Worm (Caenorhabditis elegans) whole organism, midembryonic: ENCODE measurements around the gene asp-15.

Experiments
- T22C8.4 ChIP-seq: fragments of 200-800 bp; sonication (Bioruptor generic); IDR thresholded peaks from 2 replicates; pipeline ENCODE4 v1.3.6; 2022; ENCODE audit warnings: missing genetic modification characterization, missing compliant biosample characterization
- cog-1 ChIP-seq: sonication (generic microtip); optimal IDR thresholded peaks from 2 replicates; lab custom pipeline; 2016; ENCODE audit warnings: missing genetic modification characterization, missing compliant biosample characterization
- flt-1 ChIP-seq: fragments of 200-800 bp; sonication (Bioruptor generic); IDR thresholded peaks from 2 replicates; pipeline ENCODE4 v1.3.6; 2022; ENCODE audit warnings: missing genetic modification characterization, missing compliant biosample characterization
- klf-2 ChIP-seq: fragments of 200-800 bp; sonication (Bioruptor generic); conservative IDR thresholded peaks from 2 replicates; pipeline ENCODE4 v1.3.6; 2022; ENCODE audit warnings: missing genetic modification reagents, missing genetic modification characterization, missing compliant biosample characterization
- med-1 ChIP-seq: sonication (generic microtip); optimal IDR thresholded peaks from 2 replicates; lab custom pipeline; 2017; ENCODE audit warnings: missing genetic modification characterization, mild to moderate bottlenecking, missing compliant biosample characterization, antibody characterized with exemption, missing genetic modification reagents; ENCODE audit not compliant: insufficient read depth
- ref-1 ChIP-seq: fragments of 200-800 bp; sonication (Bioruptor generic); conservative IDR thresholded peaks from 2 replicates; pipeline ENCODE4 v1.3.6; 2022; ENCODE audit warnings: missing genetic modification reagents, missing genetic modification characterization, missing compliant biosample characterization
- tab-1 ChIP-seq: fragments of 200-800 bp; sonication (Bioruptor generic); IDR thresholded peaks from 2 replicates; pipeline ENCODE4 v1.3.6; 2022; ENCODE audit warnings: missing genetic modification characterization, missing compliant biosample characterization
- ztf-23 ChIP-seq: fragments of 200-800 bp; sonication (Bioruptor generic); IDR thresholded peaks from 2 replicates; pipeline ENCODE4 v1.3.6; 2022; ENCODE audit warnings: missing genetic modification reagents, missing genetic modification characterization, missing compliant biosample characterization
- ztf-29 ChIP-seq: fragments of 200-800 bp; sonication (Bioruptor generic); IDR thresholded peaks from 2 replicates; pipeline ENCODE4 v1.3.6; 2022; ENCODE audit warnings: missing genetic modification reagents, missing genetic modification characterization, missing compliant biosample characterization

asp-15 gene

DNA sequence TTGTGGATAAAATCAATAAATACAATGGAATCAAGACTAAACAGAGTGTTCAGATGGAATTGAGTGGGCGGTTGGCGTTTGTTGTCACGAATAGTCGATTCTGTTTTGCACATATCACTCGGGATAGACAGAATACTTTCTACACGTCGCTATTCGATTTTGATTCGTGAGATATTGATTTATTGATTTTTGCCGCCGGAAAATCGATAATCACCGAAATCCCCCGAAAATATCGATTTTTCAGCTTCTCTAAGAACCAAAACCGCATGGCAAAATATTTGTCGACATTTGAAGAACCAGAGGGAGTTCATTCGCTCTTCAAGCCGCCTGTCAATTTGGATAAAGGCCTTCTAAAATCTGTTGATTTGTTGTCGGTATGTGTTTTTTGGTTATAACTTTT is 34.2 kb downstream of the asp-15 start:
- TF ChIP-seq klf-2 (GFP tag; lab: Robert Waterston, UW) (no peak), T22C8.4 (GFP tag; lab: Robert Waterston, UW) (peak; percentile 77)

DNA sequence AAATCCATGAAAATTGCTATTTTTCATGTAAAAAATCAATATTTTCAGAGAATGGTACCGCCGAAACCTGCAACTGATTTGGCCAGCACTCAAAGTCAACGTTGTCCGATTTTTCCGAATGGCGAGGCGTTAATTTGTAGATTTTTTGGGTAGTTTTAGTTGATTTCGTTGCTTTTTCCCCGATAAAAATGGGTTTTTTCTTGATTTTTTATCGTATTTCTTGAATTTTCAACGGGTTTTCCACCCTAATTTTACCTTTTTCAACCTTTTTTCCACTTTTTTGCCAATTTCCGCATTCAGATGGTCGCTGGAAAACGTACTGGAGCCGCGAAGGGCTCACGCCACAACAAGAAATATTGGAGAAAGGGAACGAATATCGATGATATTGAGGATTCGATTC is 43.0 kb downstream of the asp-15 start, which contains the start of gene Y39B6A.33:
Gene Y39B6A.33, plus strand, starts transcription at position 301 of the 400 bp plus-strand sequence.
- TF ChIP-seq ref-1 (GFP tag; lab: Robert Waterston, UW) (no peak), tab-1 (GFP tag; lab: Robert Waterston, UW) (no peak), flt-1 (GFP tag; lab: Robert Waterston, UW) (no peak), med-1 (GFP tag; lab: Kevin White, UChicago) (no peak), cog-1 (tag; lab: Kevin White, UChicago) (no peak), ztf-23 (no peak), ztf-29 (GFP tag; lab: Robert Waterston, UW) (no peak), T22C8.4 (GFP tag; lab: Robert Waterston, UW) (no peak), klf-2 (GFP tag; lab: Robert Waterston, UW) (no peak)

DNA sequence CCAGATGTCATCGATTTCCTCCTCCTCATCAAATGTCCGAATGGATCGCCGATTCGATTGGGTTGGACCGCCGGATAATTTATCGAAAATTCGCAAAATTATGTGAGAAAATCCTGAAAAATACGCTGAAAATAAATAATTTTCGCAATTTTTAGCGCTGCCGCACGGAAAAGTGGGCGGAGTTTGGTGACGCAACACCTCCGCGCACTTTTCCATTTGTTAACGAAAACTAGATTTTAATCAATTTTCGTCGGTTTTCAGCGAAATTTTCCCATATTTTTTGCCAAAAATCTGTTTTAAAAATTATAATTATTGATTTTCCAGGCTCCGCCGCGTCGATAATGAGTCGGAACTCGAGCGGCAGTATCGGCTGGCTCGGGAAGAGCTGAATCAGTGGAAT is 43.6 kb downstream of the asp-15 start, which contains the start of gene Y39B6A.34:
Gene Y39B6A.34, plus strand, starts transcription at position 3 of the 400 bp plus-strand sequence.
- no peak for TF ChIP-seq flt-1 (GFP tag; lab: Robert Waterston, UW)
- no peak for TF ChIP-seq ref-1 (GFP tag; lab: Robert Waterston, UW)
- no peak for TF ChIP-seq cog-1 (tag; lab: Kevin White, UChicago)
- no peak for TF ChIP-seq ztf-23

DNA sequence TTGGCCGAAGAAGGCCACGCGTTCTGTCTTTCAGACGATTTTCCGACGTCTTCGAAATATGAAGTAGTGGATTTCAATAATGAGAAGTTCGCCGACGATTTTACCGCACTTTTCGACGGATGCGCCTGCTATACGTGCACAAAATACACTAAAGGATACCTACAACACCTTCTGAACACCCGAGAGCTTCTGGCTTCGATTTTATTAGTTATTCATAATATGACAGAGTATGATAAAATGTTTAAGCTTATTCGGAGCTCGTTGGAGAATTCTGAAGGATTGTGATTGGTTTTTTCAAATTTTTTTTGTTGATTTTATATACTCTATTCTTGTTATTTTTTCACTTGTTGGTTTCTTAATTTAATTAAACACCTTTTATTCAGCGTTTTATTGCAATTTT is 44.1 kb downstream of the asp-15 start:
- no peak for TF ChIP-seq T22C8.4 (GFP tag; lab: Robert Waterston, UW)
- TF ChIP-seq tab-1 (GFP tag; lab: Robert Waterston, UW): no peak
- TF ChIP-seq ref-1 (GFP tag; lab: Robert Waterston, UW): no peak
- no peak for TF ChIP-seq ztf-29 (GFP tag; lab: Robert Waterston, UW)
- no peak for TF ChIP-seq klf-2 (GFP tag; lab: Robert Waterston, UW)
- TF ChIP-seq med-1 (GFP tag; lab: Kevin White, UChicago): no peak
- TF ChIP-seq cog-1 (tag; lab: Kevin White, UChicago): no peak

- no peak for TF ChIP-seq ztf-23
- TF ChIP-seq ztf-29 (GFP tag; lab: Robert Waterston, UW): no peak
- no peak for TF ChIP-seq flt-1 (GFP tag; lab: Robert Waterston, UW)
- TF ChIP-seq med-1 (GFP tag; lab: Kevin White, UChicago): no peak
- no peak for TF ChIP-seq cog-1 (tag; lab: Kevin White, UChicago)
- TF ChIP-seq T22C8.4 (GFP tag; lab: Robert Waterston, UW): no peak
- TF ChIP-seq klf-2 (GFP tag; lab: Robert Waterston, UW): no peak
- TF ChIP-seq ref-1 (GFP tag; lab: Robert Waterston, UW): no peak
- no peak for TF ChIP-seq tab-1 (GFP tag; lab: Robert Waterston, UW)
Measured at ce11 chrV:18998045-18998444, 46.6 kb downstream of the asp-15 start, which contains the start of gene tgt-2. Gene tgt-2 (plus strand): TSS chrV:18998345.

DNA sequence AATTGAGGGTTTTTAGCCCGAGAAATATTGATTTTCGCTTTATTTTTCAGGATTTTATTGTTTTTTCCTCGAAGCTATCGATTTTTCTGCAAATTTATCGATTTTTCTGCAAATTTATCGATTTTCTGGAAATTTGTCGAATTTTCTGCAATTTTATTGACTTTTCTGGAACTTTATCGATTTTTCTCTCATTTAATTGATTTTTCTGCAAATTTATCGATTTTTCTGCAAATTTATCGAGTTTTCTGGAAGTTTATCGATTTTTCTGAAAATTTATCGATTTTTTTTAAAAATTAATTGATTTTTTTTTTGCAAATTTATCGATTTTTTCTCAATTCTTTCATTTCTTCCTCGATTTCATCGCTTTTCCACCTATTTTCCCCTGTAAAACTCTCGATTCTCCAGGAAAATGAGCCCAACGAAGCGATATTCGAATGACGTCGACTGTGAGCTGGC is 51.1 kb downstream of the asp-15 start, which contains the start of gene gtf-2F2:
Gene gtf-2F2, plus strand, starts transcription at position 406 of the 456 bp plus-strand sequence.
- TF ChIP-seq flt-1 (GFP tag; lab: Robert Waterston, UW) (no peak), T22C8.4 (GFP tag; lab: Robert Waterston, UW) (peak; percentile 87)
